Fruit fly (Drosophila melanogaster): ENCODE results near the gene Exn.

DNA sequence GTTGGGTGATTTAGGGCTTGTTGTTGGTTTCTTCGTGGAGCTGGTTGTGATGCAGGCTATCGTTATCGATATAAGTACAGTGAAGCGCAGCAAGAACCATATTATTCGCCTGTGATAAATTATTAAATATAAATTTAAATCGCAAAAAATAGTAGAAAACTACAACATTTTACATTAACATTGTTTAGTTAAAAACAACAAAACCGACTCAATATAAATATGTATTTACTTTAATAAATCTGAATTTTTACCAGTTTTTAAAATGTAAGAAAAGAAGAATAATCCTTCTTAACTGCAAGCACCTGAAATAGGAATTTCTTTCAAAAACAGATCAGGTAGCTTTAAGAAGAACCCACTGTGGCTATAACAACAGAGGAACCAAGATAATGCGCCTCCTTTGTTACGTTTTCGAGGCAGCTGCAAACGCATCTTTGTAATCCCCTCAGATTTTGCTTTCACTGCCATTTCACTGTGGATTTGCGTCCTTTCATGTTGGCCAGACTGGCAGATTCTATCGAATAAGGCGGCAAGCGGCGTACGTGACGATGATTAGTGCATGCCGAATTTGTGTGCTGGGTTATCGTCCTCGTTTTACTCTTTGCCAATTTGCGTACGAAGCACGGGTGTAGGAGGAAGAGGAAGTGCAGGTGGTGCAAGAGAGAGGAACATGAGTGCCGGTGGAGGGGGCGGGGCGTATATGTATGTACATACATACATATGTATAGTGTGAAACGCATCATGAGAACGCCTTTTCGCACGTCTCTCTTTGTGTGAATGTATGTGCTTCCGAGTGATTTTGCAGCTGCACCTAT lies 40.9 kb downstream of the Exn start:
- TF ChIP-seq CG14711 (tag; optimal IDR thresholded peaks at IDR 0.05) (no peak), tj (GFP tag; optimal IDR thresholded peaks at IDR 0.05) (no peak), CG1620 (GFP tag; optimal IDR thresholded peaks at IDR 0.05) (no peak), bab1 (GFP tag; optimal IDR thresholded peaks at IDR 0.05) (no peak), ovo (GFP tag; optimal IDR thresholded peaks at IDR 0.05) (no peak), kay (GFP tag; ENCODE audit: borderline replicate concordance) (peak; percentile 91), Hr96 (GFP tag; optimal IDR thresholded peaks at IDR 0.05) (peak; percentile 18), Clk (GFP tag; optimal IDR thresholded peaks at IDR 0.05) (no peak), toe (GFP tag; optimal IDR thresholded peaks at IDR 0.05) (no peak), CG7101 (tag; optimal IDR thresholded peaks at IDR 0.05) (no peak), Crg-1 (GFP tag; optimal IDR thresholded peaks at IDR 0.05) (no peak), Mnt (GFP tag; optimal IDR thresholded peaks at IDR 0.05) (no peak), CG7045 (GFP tag; optimal IDR thresholded peaks at IDR 0.05) (no peak)
